Worm (Caenorhabditis elegans) whole organism, midembryonic: Measurements from ENCODE around the gene F16H6.3.

Experiments
- flt-1 ChIP-seq: fragments of 200-800 bp; sonication (Bioruptor generic); IDR thresholded peaks from 2 replicates; pipeline ENCODE4 v1.3.6; 2022; ENCODE audit warnings: missing genetic modification characterization, missing compliant biosample characterization
- med-1 ChIP-seq: sonication (generic microtip); optimal IDR thresholded peaks from 2 replicates; lab custom pipeline; 2017; ENCODE audit warnings: missing genetic modification characterization, mild to moderate bottlenecking, missing compliant biosample characterization, antibody characterized with exemption, missing genetic modification reagents; ENCODE audit not compliant: insufficient read depth
- ref-1 ChIP-seq: fragments of 200-800 bp; sonication (Bioruptor generic); conservative IDR thresholded peaks from 2 replicates; pipeline ENCODE4 v1.3.6; 2022; ENCODE audit warnings: missing genetic modification reagents, missing genetic modification characterization, missing compliant biosample characterization
- tab-1 ChIP-seq: fragments of 200-800 bp; sonication (Bioruptor generic); IDR thresholded peaks from 2 replicates; pipeline ENCODE4 v1.3.6; 2022; ENCODE audit warnings: missing genetic modification characterization, missing compliant biosample characterization

DNA sequence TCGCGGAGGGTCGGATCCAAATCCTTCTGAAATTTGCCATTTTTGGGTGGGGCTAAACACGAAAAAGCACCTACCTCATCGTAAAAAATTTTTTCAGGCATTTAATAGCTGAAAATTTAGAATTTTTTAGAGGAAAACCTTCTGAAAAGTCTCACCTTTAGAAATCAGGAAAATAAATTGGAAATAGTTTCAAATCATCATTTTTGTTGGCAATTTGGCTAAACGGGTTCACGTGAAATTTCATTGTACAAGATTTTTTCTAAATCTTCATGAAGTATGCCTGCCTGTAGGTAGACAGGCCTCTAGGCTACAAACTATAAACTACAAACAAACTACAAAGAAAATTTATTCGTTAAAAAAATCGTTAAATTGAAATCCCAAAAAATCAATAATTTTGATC, 26.8 kb upstream of the F16H6.3 start, which contains the start of gene C14A6.7:
- TF ChIP-seq flt-1 (no peak), tab-1 (GFP tag; lab: Robert Waterston, UW) (no peak), med-1 (no peak), ref-1 (no peak)
